Fruit fly (Drosophila melanogaster): ENCODE results near the gene comm2.
A peak's percentile ranks its signal among the peaks of the same experiment; 100 is the strongest.

comm2 gene

DNA sequence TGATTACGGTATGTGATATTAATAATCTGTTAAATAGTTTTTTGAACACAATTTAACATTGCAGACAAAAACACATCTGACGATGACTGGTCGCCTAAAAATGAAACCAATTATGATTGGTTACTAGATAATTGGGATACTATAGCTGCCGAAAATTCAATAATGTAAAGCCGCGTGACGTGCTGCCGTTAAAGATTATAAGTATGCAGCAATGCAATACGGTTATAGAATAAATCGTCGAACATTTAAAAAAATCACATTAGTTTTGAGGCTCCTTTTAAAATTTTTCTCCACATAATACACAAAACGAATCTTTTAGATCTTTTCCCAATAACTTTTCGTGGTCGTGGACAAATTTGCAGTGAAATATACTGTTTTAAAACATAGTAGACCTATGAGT, 17.9 kb upstream of the comm2 start, which contains the start of gene CG42570 (continued):
- no peak for TF ChIP-seq Antp (GFP tag; optimal IDR thresholded peaks at IDR 0.05)

DNA sequence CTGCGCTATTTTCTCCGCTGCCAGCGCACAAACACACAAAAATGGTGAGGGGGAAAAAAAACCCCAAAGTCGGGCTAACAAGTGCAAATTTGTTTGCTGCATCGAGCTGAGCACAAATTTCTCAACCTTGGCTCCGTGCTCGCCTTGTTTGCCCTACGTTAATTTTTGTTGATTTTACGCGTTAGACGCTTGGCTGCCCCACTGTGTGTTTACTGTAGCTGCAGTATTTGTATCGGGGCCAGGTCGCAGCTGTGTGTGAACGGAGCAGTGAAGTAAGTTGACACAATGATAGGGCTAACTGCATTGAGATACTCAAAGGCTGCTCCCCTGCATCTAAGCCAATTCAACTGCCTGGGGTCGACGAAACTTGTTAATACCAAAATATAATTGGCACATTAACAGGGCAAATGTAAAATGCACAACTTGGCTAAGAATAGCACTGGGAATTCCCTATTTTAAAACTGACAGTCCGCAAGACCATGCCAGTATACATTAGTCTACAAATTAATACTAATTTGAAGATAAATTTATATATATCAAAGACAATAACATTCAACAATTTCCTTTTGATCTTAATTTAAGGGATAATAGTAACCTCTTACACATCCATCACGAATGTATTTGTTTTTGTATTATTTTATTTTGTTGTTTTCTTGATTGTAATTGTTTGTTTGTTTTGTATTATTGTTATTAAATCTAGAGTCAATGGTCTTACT, 16.3 kb upstream of the comm2 start, which contains the start of gene CG42571:
Gene CG42571 (plus strand): TSS at position 666 of the 716 bp plus-strand sequence.
- TF ChIP-seq Dek (tag; optimal IDR thresholded peaks at IDR 0.05) (no peak), CG15601 (tag; optimal IDR thresholded peaks at IDR 0.05) (peak; percentile 57), sens-2 (GFP tag; IDR thresholded peaks at IDR 0.05) (no peak), HLH4C (GFP tag; IDR thresholded peaks at IDR 0.05; ENCODE audit: partially characterized antibody) (0 out of 3 replicates have a peak, but pooled peaks have one; percentile 13), CG4424 (GFP tag; optimal IDR thresholded peaks at IDR 0.05) (peak; percentile 22), MESR4 (GFP tag; optimal IDR thresholded peaks at IDR 0.05) (no peak), CG16813 (GFP tag; IDR thresholded peaks at IDR 0.05; ENCODE audit: partially characterized antibody) (no peak), CG5180 (GFP tag; optimal IDR thresholded peaks at IDR 0.05) (peak; percentile 50), insv (GFP tag; optimal IDR thresholded peaks at IDR 0.05) (no peak), luna (GFP tag; optimal IDR thresholded peaks at IDR 0.05) (no peak), CG9797 (GFP tag; optimal IDR thresholded peaks at IDR 0.05) (no peak), ham (GFP tag; IDR thresholded peaks at IDR 0.05) (no peak), tll (GFP tag; optimal IDR thresholded peaks at IDR 0.05) (peak in 1 of 2 experiments; percentile 11), bsh (GFP tag; optimal IDR thresholded peaks at IDR 0.05) (peak in 1 of 2 experiments; percentile 58), CG3065 (GFP tag; optimal IDR thresholded peaks at IDR 0.05) (peak; percentile 8), CG31365 (tag; optimal IDR thresholded peaks at IDR 0.05) (peak; percentile 43), ttk (GFP tag; IDR thresholded peaks at IDR 0.05) (no peak), CG12236 (GFP tag; optimal IDR thresholded peaks at IDR 0.05) (peak; percentile 65), CG3163 (GFP tag; optimal IDR thresholded peaks at IDR 0.05) (no peak), NfI (GFP tag; optimal IDR thresholded peaks at IDR 0.05) (no peak), Eip74EF (GFP tag; optimal IDR thresholded peaks at IDR 0.05) (peak in 1 of 2 experiments; percentile 3), CG17186 (GFP tag; optimal IDR thresholded peaks at IDR 0.05) (peak; percentile 31), CG11247 (GFP tag; IDR thresholded peaks at IDR 0.05) (no peak), zfh1 (GFP tag; IDR thresholded peaks at IDR 0.05) (peak; percentile 71; the same call in 2 of the 3 replicates), CG9817 (tag; optimal IDR thresholded peaks at IDR 0.05) (no peak), CG10543 (GFP tag; optimal IDR thresholded peaks at IDR 0.05) (peak; percentile 8), onecut (GFP tag; IDR thresholded peaks at IDR 0.05) (peak; percentile 47; the same call in 1 of the 2 replicates), Awh (GFP tag; IDR thresholded peaks at IDR 0.05) (peak; percentile 79), cato (GFP tag; optimal IDR thresholded peaks at IDR 0.05; ENCODE audit: borderline replicate concordance) (no peak), stc (GFP tag; IDR thresholded peaks at IDR 0.05) (peak; percentile 60; the same call in 1 of the 2 replicates), CG12942 (GFP tag; optimal IDR thresholded peaks at IDR 0.05) (peak; percentile 43), kay (GFP tag; optimal IDR thresholded peaks at IDR 0.05) (no peak), jing (GFP tag; optimal IDR thresholded peaks at IDR 0.05) (no peak), twi (tag; optimal IDR thresholded peaks at IDR 0.05) (peak; percentile 4), CG10462 (GFP tag; optimal IDR thresholded peaks at IDR 0.05) (peak; percentile 20), Oli (tag; optimal IDR thresholded peaks at IDR 0.05) (peak; percentile 20), CG7963 (GFP tag; IDR thresholded peaks at IDR 0.05; ENCODE audit: partially characterized antibody) (no peak), slbo (GFP tag; IDR thresholded peaks at IDR 0.05) (no peak), CG2712 (tag; optimal IDR thresholded peaks at IDR 0.05) (peak; percentile 30), disco-r (GFP tag; optimal IDR thresholded peaks at IDR 0.05) (no peak), tap (tag; optimal IDR thresholded peaks at IDR 0.05) (no peak), sc (optimal IDR thresholded peaks at IDR 0.05) (no peak), sc (GFP tag; optimal IDR thresholded peaks at IDR 0.05) (peak; percentile 64), Antp (GFP tag; optimal IDR thresholded peaks at IDR 0.05) (peak; percentile 8), NK7.1 (GFP tag; optimal IDR thresholded peaks at IDR 0.05) (no peak), CG12155 (GFP tag; optimal IDR thresholded peaks at IDR 0.05) (no peak)
